Fruit fly (Drosophila melanogaster): Measurements from ENCODE around the gene Hsp22.
A peak's percentile ranks its signal among the peaks of the same experiment; 100 is the strongest.

Hsp22 gene

DNA sequence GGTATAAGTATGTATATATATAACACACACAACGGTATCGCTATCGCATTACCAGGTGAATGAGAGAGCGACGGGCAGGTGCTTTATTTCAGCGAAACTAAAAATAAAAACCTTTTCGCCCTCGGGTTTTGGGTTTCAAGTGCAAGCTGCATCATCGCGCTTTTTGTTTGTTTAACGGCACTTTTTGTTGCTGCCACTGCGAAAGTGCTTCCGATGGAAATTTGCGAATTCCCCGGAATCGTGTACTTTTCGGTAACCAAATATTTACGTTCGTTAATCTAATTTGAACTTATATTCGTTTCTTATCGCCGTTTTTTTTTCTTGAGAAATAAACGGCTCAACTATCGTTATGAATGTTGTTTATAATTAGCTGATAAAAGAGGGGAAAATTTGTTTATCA, 23.3 kb downstream of the Hsp22 start:
- TF ChIP-seq gl (tag; optimal IDR thresholded peaks at IDR 0.05) (no peak), CG15710 (tag; optimal IDR thresholded peaks at IDR 0.05) (no peak), CG4496 (GFP tag; IDR thresholded peaks at IDR 0.05) (no peak), CG12605 (GFP tag; IDR thresholded peaks at IDR 0.05) (no peak), CG17806 (tag; optimal IDR thresholded peaks at IDR 0.05) (no peak), Pif1B (GFP tag; optimal IDR thresholded peaks at IDR 0.05) (no peak), CG9948 (tag; optimal IDR thresholded peaks at IDR 0.05) (no peak)

DNA sequence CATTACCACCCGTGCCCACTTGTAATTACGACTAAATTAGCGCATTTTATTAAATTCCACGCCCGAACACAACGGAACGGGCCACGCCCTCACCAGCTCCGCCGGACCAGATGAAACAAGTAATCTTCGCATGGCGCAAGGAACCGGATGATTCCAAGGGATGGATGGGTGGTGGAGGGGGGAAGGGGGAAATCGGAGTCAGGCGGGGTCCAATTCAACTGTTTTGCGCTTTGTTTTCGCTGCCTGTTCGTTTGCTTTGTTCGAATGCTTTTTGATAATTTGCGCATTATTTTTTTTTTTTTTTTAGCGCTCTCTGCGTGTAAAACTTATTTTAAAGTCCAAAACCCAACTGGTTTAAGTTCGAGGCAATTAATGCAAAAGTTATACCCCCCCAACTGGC, 24.0 kb downstream of the Hsp22 start:
- TF ChIP-seq CG9948 (tag; optimal IDR thresholded peaks at IDR 0.05) (no peak), CG12605 (GFP tag; IDR thresholded peaks at IDR 0.05) (peak; percentile 30; the same call in 1 of the 2 replicates), EcR (GFP tag; optimal IDR thresholded peaks at IDR 0.05) (peak; percentile 33), Snoo (tag; optimal IDR thresholded peaks at IDR 0.05) (no peak)

DNA sequence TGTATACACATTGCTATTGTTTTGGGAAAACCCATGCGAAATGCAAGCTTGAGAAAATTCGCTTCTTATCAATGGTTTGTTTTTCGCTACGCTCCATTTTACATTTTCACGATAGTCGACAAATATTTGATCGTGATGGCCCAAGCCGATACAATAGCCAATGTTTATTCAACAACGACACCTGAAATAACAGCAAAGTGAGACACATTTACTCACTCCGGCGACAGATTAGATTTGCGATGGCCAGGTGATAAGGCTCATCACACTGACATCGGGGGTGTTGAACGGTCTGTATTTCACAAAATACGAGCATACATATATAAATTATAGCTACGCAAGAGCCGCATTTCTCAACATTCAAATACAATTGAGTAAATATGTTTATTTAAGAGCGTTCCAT, 24.4 kb downstream of the Hsp22 start:
- TF ChIP-seq fd96Ca (GFP tag; IDR thresholded peaks at IDR 0.05) (no peak), CG15710 (tag; optimal IDR thresholded peaks at IDR 0.05) (no peak), gl (tag; optimal IDR thresholded peaks at IDR 0.05) (peak; percentile 49), CG4496 (GFP tag; IDR thresholded peaks at IDR 0.05) (peak; percentile 54; the same call in 1 of the 3 replicates), Pif1A (GFP tag; optimal IDR thresholded peaks at IDR 0.05) (peak; percentile 29), CG12605 (GFP tag; IDR thresholded peaks at IDR 0.05) (no peak), Pif1B (GFP tag; optimal IDR thresholded peaks at IDR 0.05) (peak; percentile 12), CG14655 (GFP tag; optimal IDR thresholded peaks at IDR 0.05) (peak; percentile 22), EcR (GFP tag; optimal IDR thresholded peaks at IDR 0.05) (no peak), CG32121 (GFP tag; IDR thresholded peaks at IDR 0.05) (peak; percentile 51; the same call in 1 of the 2 replicates), CG13204 (GFP tag; optimal IDR thresholded peaks at IDR 0.05) (no peak), D1 (tag; optimal IDR thresholded peaks at IDR 0.05) (no peak)

dm6 chr3L:9398028-9398427, 25.3 kb downstream of the Hsp22 start:
- TF ChIP-seq CG4496 (GFP tag; IDR thresholded peaks at IDR 0.05) = no peak
- TF ChIP-seq EcR (GFP tag; optimal IDR thresholded peaks at IDR 0.05) = no peak
- no peak for TF ChIP-seq gl (tag; optimal IDR thresholded peaks at IDR 0.05)
- TF ChIP-seq CG14655 (GFP tag; optimal IDR thresholded peaks at IDR 0.05) = no peak
- TF ChIP-seq D1 (tag; optimal IDR thresholded peaks at IDR 0.05) = no peak
- TF ChIP-seq CG32121 (GFP tag; IDR thresholded peaks at IDR 0.05) = no peak
- no peak for TF ChIP-seq Snoo (tag; optimal IDR thresholded peaks at IDR 0.05)
- no peak for TF ChIP-seq CG17806 (tag; optimal IDR thresholded peaks at IDR 0.05)
- no peak for TF ChIP-seq CG8159 (tag; optimal IDR thresholded peaks at IDR 0.05)
- no peak for TF ChIP-seq Pif1A (GFP tag; optimal IDR thresholded peaks at IDR 0.05)
- no peak for TF ChIP-seq rn (GFP tag; IDR thresholded peaks at IDR 0.05)
- TF ChIP-seq Ets98B (GFP tag; IDR thresholded peaks at IDR 0.05) = no peak
- TF ChIP-seq CG12605 (GFP tag; IDR thresholded peaks at IDR 0.05) = no peak
- TF ChIP-seq CG10348 (GFP tag; IDR thresholded peaks at IDR 0.05) = no peak
- no peak for TF ChIP-seq CG34367 (tag; optimal IDR thresholded peaks at IDR 0.05)
- TF ChIP-seq fd96Ca (GFP tag; IDR thresholded peaks at IDR 0.05) = no peak

dm6 chr3L:9398435-9398981, 25.8 kb downstream of the Hsp22 start:
- TF ChIP-seq fd96Ca (GFP tag; IDR thresholded peaks at IDR 0.05) (no peak; the same call in 2 of the 3 replicates), Snoo (tag; optimal IDR thresholded peaks at IDR 0.05) (peak; percentile 29), CG34367 (tag; optimal IDR thresholded peaks at IDR 0.05) (no peak), Pif1B (GFP tag; optimal IDR thresholded peaks at IDR 0.05) (no peak), CG8159 (tag; optimal IDR thresholded peaks at IDR 0.05) (peak; percentile 20), EcR (GFP tag; optimal IDR thresholded peaks at IDR 0.05) (peak; percentile 86), gl (tag; optimal IDR thresholded peaks at IDR 0.05) (no peak), CG13204 (GFP tag; optimal IDR thresholded peaks at IDR 0.05) (no peak), D1 (tag; optimal IDR thresholded peaks at IDR 0.05) (peak; percentile 3), CG12605 (GFP tag; IDR thresholded peaks at IDR 0.05) (0 out of 2 replicates have a peak, but pooled peaks have one; percentile 46), CG14655 (GFP tag; optimal IDR thresholded peaks at IDR 0.05) (no peak), CG32121 (GFP tag; IDR thresholded peaks at IDR 0.05) (peak; percentile 35; the same call in 1 of the 2 replicates), CG17806 (tag; optimal IDR thresholded peaks at IDR 0.05) (peak; percentile 1), CG9948 (tag; optimal IDR thresholded peaks at IDR 0.05) (peak; percentile 17), CG15710 (tag; optimal IDR thresholded peaks at IDR 0.05) (peak; percentile 9), CG8301 (tag; optimal IDR thresholded peaks at IDR 0.05) (no peak), CG10348 (GFP tag; IDR thresholded peaks at IDR 0.05) (no peak), Ets98B (GFP tag; IDR thresholded peaks at IDR 0.05) (0 out of 2 replicates have a peak, but pooled peaks have one; percentile 46), rn (GFP tag; IDR thresholded peaks at IDR 0.05) (no peak), CG4496 (GFP tag; IDR thresholded peaks at IDR 0.05) (peak; percentile 50; the same call in 1 of the 3 replicates), Pif1A (GFP tag; optimal IDR thresholded peaks at IDR 0.05) (no peak)

dm6 chr3L:9399013-9399750, 26.5 kb downstream of the Hsp22 start, which contains the start of gene CG4080:
CG4080 (minus strand) TSS chr3L:9399227.
- TF ChIP-seq CG10348 (GFP tag; IDR thresholded peaks at IDR 0.05) (no peak), CG15710 (tag; optimal IDR thresholded peaks at IDR 0.05) (no peak), Pif1A (GFP tag; optimal IDR thresholded peaks at IDR 0.05) (peak; percentile 28), CG14655 (GFP tag; optimal IDR thresholded peaks at IDR 0.05) (no peak), rn (GFP tag; IDR thresholded peaks at IDR 0.05) (no peak), CG34367 (tag; optimal IDR thresholded peaks at IDR 0.05) (peak; percentile 13), CG8159 (tag; optimal IDR thresholded peaks at IDR 0.05) (peak; percentile 68), EcR (GFP tag; optimal IDR thresholded peaks at IDR 0.05) (peak; percentile 48), CG12605 (GFP tag; IDR thresholded peaks at IDR 0.05) (no peak)

All from whole organism, pupa.